Worm (Caenorhabditis elegans): ENCODE data around the gene mdt-28.

The mdt-28 gene

ce11 chrV:15550408-15550807 is 24.8 kb downstream of the mdt-28 start:
- no peak for TF ChIP-seq ces-1 (GFP tag; optimal IDR thresholded peaks at IDR 0.05)
- TF ChIP-seq cnd-1 (tag; optimal IDR thresholded peaks at IDR 0.05) = no peak
- peak; percentile 7 for TF ChIP-seq drap-1 (GFP tag; optimal IDR thresholded peaks at IDR 0.05)

ce11 chrV:15547727-15548126 is 27.5 kb downstream of the mdt-28 start:
- TF ChIP-seq sptf-1 (tag; optimal IDR thresholded peaks at IDR 0.05) (peak; percentile 17), drap-1 (GFP tag; optimal IDR thresholded peaks at IDR 0.05) (peak; percentile 62), ceh-83 (GFP tag; optimal IDR thresholded peaks at IDR 0.05) (no peak)

ce11 chrV:15544898-15545297 is 30.3 kb downstream of the mdt-28 start, which contains the start of gene glb-14:
glb-14 (minus strand) TSS chrV:15544994.
- TF ChIP-seq cnd-1 (tag; optimal IDR thresholded peaks at IDR 0.05) (no peak), sptf-1 (tag; optimal IDR thresholded peaks at IDR 0.05) (no peak), unc-120 (tag; optimal IDR thresholded peaks at IDR 0.05; ENCODE audit: poor library complexity, severe bottlenecking) (no peak)

DNA sequence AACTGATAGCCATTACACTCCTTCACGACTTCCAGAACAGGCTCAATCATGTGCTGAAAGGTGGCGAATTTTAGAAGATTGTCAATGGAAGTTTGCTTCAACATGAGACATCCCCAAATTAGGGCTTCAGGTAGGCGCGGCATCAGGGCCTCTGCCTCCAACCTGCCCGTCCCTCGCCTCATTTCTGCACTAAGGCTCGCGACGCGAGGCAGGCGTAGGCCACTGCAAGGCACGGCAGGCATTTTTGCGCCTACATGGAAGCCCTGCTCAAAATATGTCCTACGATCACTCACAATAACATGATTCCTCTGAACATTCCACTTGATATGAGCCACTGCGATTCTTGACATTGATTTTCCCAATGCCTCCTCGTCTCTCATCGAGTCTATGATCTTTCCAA is 32.0 kb downstream of the mdt-28 start:
- TF ChIP-seq ces-1 (GFP tag; optimal IDR thresholded peaks at IDR 0.05) (no peak), sptf-1 (tag; optimal IDR thresholded peaks at IDR 0.05) (no peak), unc-39 (tag; optimal IDR thresholded peaks at IDR 0.05) (no peak), nhr-237 (tag; optimal IDR thresholded peaks at IDR 0.05) (no peak), nhr-28 (tag; optimal IDR thresholded peaks at IDR 0.05) (no peak), mep-1 (tag; optimal IDR thresholded peaks at IDR 0.05) (no peak), unc-62 (GFP tag; optimal IDR thresholded peaks at IDR 0.05) (no peak), lin-32 (GFP tag; optimal IDR thresholded peaks at IDR 0.05) (no peak), mab-5 (tag; optimal IDR thresholded peaks at IDR 0.05) (no peak), nhr-76 (tag; optimal IDR thresholded peaks at IDR 0.05) (no peak), mls-2 (tag; optimal IDR thresholded peaks at IDR 0.05) (no peak)

DNA sequence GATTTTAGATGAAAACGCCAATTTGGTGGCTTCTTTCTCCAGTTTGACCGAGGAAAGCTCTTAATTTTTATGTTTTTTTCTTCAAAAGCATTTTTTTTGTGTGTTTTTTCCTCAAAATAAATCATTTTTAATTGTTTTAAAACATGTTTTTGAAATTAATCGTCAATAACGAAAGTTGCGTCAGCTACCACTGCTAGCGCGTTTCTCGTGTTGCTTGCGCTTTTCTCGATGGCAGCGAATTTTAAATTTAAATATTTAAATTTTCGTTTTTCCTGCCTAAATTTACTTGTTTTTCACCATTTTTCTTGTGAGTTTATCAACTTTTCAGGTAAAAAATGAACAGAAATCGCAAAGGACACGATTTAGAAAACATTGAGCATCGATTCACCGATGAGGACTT is 37.3 kb downstream of the mdt-28 start, which contains the start of gene prde-1:
prde-1 (plus strand) TSS at position 322 of the 400 bp plus-strand sequence.
- TF ChIP-seq sem-2 (GFP tag; optimal IDR thresholded peaks at IDR 0.05) (no peak), M03D4.4 (tag; optimal IDR thresholded peaks at IDR 0.05) (no peak), nhr-76 (tag; optimal IDR thresholded peaks at IDR 0.05) (no peak), zip-8 (tag; optimal IDR thresholded peaks at IDR 0.05) (no peak), ceh-43 (GFP tag; optimal IDR thresholded peaks at IDR 0.05) (no peak), nhr-2 (tag; optimal IDR thresholded peaks at IDR 0.05) (no peak), sptf-1 (tag; optimal IDR thresholded peaks at IDR 0.05) (no peak), lsy-2 (tag; optimal IDR thresholded peaks at IDR 0.05) (no peak), cnd-1 (tag; optimal IDR thresholded peaks at IDR 0.05) (no peak), nhr-237 (tag; optimal IDR thresholded peaks at IDR 0.05) (no peak), bed-3 (GFP tag; optimal IDR thresholded peaks at IDR 0.05) (no peak), ham-2 (GFP tag; optimal IDR thresholded peaks at IDR 0.05) (no peak), lin-32 (GFP tag; optimal IDR thresholded peaks at IDR 0.05) (no peak), unc-120 (tag; optimal IDR thresholded peaks at IDR 0.05; ENCODE audit: poor library complexity, severe bottlenecking) (no peak), nhr-28 (tag; optimal IDR thresholded peaks at IDR 0.05) (no peak), hlh-1 (tag; optimal IDR thresholded peaks at IDR 0.05) (no peak)

DNA sequence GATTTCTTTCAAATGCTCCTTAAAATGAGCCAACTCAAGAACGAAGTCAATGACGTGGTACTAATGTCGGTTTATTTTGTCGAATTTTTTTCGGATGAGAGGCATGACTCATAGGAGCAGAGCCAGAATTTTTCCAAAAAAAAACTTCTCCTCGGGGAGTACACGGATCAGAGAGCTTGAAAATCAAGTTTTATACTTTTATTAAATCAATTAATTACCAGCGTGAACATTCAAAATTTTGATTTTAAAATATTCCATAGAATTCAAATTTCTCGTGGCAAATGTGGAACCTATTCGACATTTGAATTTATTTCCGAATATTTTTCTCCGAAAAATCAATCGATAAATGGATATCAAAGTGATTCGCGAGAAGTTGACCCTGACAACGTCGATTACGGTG is 38.9 kb downstream of the mdt-28 start, which contains the start of gene F21A3.4:
F21A3.4 (plus strand) TSS at position 301 of the 400 bp plus-strand sequence.
- TF ChIP-seq flh-1 (GFP tag; optimal IDR thresholded peaks at IDR 0.05) (no peak), ceh-39 (tag; optimal IDR thresholded peaks at IDR 0.05) (no peak), lin-32 (GFP tag; optimal IDR thresholded peaks at IDR 0.05) (no peak), pha-4 (tag; optimal IDR thresholded peaks at IDR 0.05) (no peak), elt-1 (tag; optimal IDR thresholded peaks at IDR 0.05; ENCODE audit: borderline replicate concordance, insufficient read depth) (no peak), unc-39 (tag; optimal IDR thresholded peaks at IDR 0.05) (no peak), nhr-237 (tag; optimal IDR thresholded peaks at IDR 0.05) (no peak), ztf-11 (tag; optimal IDR thresholded peaks at IDR 0.05) (no peak)
